Worm (Caenorhabditis elegans) whole organism, mixed stage, embryonic: Measurements from ENCODE around the gene let-711.

ENCODE experiments used
- lin-32 ChIP-seq: fragments of 200-800 bp; sonication (Bioruptor generic); optimal IDR thresholded peaks from 2 replicates; lab custom pipeline; 2018; ENCODE audit warnings: mild to moderate bottlenecking, missing genetic modification characterization, missing compliant biosample characterization
- nhr-76 ChIP-seq: sonication (generic microtip); optimal IDR thresholded peaks from 2 replicates; lab custom pipeline; 2017; ENCODE audit warnings: missing biosample characterization, missing genetic modification characterization
- unc-39 ChIP-seq: fragments of 150-350 bp; optimal IDR thresholded peaks from 2 replicates; lab custom pipeline; 2014; ENCODE audit warnings: missing biosample characterization, missing genetic modification characterization
- ztf-11 ChIP-seq: fragments of 150-350 bp; optimal IDR thresholded peaks from 2 replicates; lab custom pipeline; 2014; ENCODE audit warnings: missing biosample characterization, missing genetic modification characterization

DNA sequence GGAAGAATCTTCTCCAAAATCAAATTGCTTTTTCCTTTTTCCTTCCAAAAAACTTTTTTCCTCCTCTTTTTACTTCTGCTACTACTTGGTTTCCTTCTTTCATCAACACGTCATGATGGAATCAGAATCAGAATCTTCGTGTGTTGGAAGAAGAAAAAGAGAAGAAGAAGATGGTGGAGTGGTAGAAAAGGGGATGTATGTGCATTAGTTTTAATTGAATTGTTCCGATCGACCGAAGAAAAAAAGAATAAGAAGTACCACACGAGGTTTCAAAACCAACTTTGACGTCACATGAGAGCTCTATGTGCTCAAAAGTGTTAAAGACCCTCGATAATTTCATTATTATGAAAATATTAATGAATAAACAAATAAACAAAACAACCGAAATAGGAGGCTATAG, 31.7 kb upstream of the let-711 start:
- TF ChIP-seq ztf-11 (tag; lab: Kevin White, UChicago): no peak
- no peak for TF ChIP-seq unc-39 (tag; lab: Kevin White, UChicago)
- no peak for TF ChIP-seq lin-32 (GFP tag; lab: Kevin White, UChicago)
- no peak for TF ChIP-seq nhr-76 (tag; lab: Kevin White, UChicago)
